Worm (Caenorhabditis elegans) whole organism, L2 larva: ENCODE measurements around the gene phyh-1.
"Not testable (repeated sequence)": the region's sequence is repeated elsewhere in the genome, so short reads cannot be mapped to it uniquely, and the experiment has no call there.

Source experiments
- C34F6.9 ChIP-seq: fragments of 150-350 bp; optimal IDR thresholded peaks from 2 replicates; lab custom pipeline; 2014; ENCODE audit warnings: missing biosample characterization, missing genetic modification characterization
- Y55F3AM.14 ChIP-seq: fragments of 200-800 bp; sonication (Bioruptor generic); optimal IDR thresholded peaks from 2 replicates; lab custom pipeline; 2018; ENCODE audit warnings: mild to moderate bottlenecking, missing genetic modification characterization, missing compliant biosample characterization
- ZK546.5 ChIP-seq: sonication (generic microtip); optimal IDR thresholded peaks from 2 replicates; lab custom pipeline; 2017; ENCODE audit warnings: missing biosample characterization, missing genetic modification characterization
- aly-2 ChIP-seq: fragments of 150-350 bp; optimal IDR thresholded peaks from 2 replicates; lab custom pipeline; 2014; ENCODE audit warnings: missing biosample characterization, missing genetic modification characterization
- ceh-82 ChIP-seq: fragments of 150-350 bp; optimal IDR thresholded peaks from 2 replicates; lab custom pipeline; 2014; ENCODE audit warnings: missing biosample characterization, missing genetic modification characterization
- dmd-4 ChIP-seq: sonication (generic microtip); optimal IDR thresholded peaks from 2 replicates; lab custom pipeline; 2017; ENCODE audit warnings: missing biosample characterization, missing genetic modification characterization
- elt-1 ChIP-seq: fragments of 150-350 bp; optimal IDR thresholded peaks from 2 replicates; lab custom pipeline; 2014; ENCODE audit warnings: missing biosample characterization, missing genetic modification characterization
- elt-3 ChIP-seq: sonication (generic microtip); optimal IDR thresholded peaks from 2 replicates; lab custom pipeline; 2017; ENCODE audit warnings: missing biosample characterization, missing genetic modification characterization
- fos-1 ChIP-seq: fragments of 150-350 bp; optimal IDR thresholded peaks from 2 replicates; lab custom pipeline; 2014; ENCODE audit warnings: missing biosample characterization, missing genetic modification characterization
- lin-11 ChIP-seq: fragments of 150-350 bp; sonication (generic microtip); optimal IDR thresholded peaks from 2 replicates; lab custom pipeline; 2014; ENCODE audit warnings: missing biosample characterization, missing genetic modification characterization, inconsistent platforms, mixed read lengths
- lin-39 ChIP-seq: fragments of 150-350 bp; optimal IDR thresholded peaks from 2 replicates; lab custom pipeline; 2014; ENCODE audit warnings: missing biosample characterization, missing genetic modification reagents, missing genetic modification characterization
- mab-5 ChIP-seq: fragments of 150-350 bp; optimal IDR thresholded peaks from 2 replicates; lab custom pipeline; 2014; ENCODE audit warnings: missing biosample characterization, missing genetic modification characterization
- mbf-1 ChIP-seq: sonication (generic microtip); optimal IDR thresholded peaks from 2 replicates; lab custom pipeline; 2017; ENCODE audit warnings: missing biosample characterization, missing genetic modification characterization
- mdl-1 ChIP-seq, 2 experiments: fragments of 150-350 bp in 1 of 2; sonication (generic microtip) in 1 of 2; optimal IDR thresholded peaks; 2 replicates each; lab custom pipeline; 2017; ENCODE audit warnings: missing biosample characterization in 2 of 2, missing genetic modification characterization in 2 of 2
- nhr-10 ChIP-seq: sonication (generic microtip); optimal IDR thresholded peaks from 2 replicates; lab custom pipeline; 2017; ENCODE audit warnings: missing biosample characterization, missing genetic modification characterization
- nhr-11 ChIP-seq: fragments of 150-350 bp; optimal IDR thresholded peaks from 2 replicates; lab custom pipeline; 2014; ENCODE audit warnings: missing biosample characterization, missing genetic modification characterization
- nhr-12 ChIP-seq: fragments of 150-350 bp; optimal IDR thresholded peaks from 2 replicates; lab custom pipeline; 2014; ENCODE audit warnings: missing biosample characterization, missing genetic modification characterization
- nhr-129 ChIP-seq: fragments of 150-350 bp; optimal IDR thresholded peaks from 2 replicates; lab custom pipeline; 2014; ENCODE audit warnings: missing biosample characterization, missing genetic modification characterization
- nhr-21 ChIP-seq: fragments of 150-350 bp; optimal IDR thresholded peaks from 2 replicates; lab custom pipeline; 2014; ENCODE audit warnings: missing biosample characterization, missing genetic modification characterization
- nhr-23 ChIP-seq: fragments of 150-350 bp; optimal IDR thresholded peaks from 2 replicates; lab custom pipeline; 2014; ENCODE audit warnings: missing biosample characterization, missing genetic modification reagents, missing genetic modification characterization
- nhr-237 ChIP-seq: fragments of 150-350 bp; optimal IDR thresholded peaks from 2 replicates; lab custom pipeline; 2014; ENCODE audit warnings: missing biosample characterization, missing genetic modification characterization
- nhr-25 ChIP-seq: fragments of 150-350 bp; sonication (generic microtip); optimal IDR thresholded peaks from 3 replicates; lab custom pipeline; 2014; ENCODE audit warnings: missing biosample characterization, missing genetic modification characterization
- nhr-6 ChIP-seq: fragments of 150-350 bp; optimal IDR thresholded peaks from 2 replicates; lab custom pipeline; 2014; ENCODE audit warnings: missing biosample characterization, missing genetic modification characterization
- nhr-77 ChIP-seq: fragments of 150-350 bp; optimal IDR thresholded peaks from 2 replicates; lab custom pipeline; 2014; ENCODE audit warnings: missing biosample characterization, missing genetic modification characterization
- sem-4 ChIP-seq: fragments of 150-350 bp; optimal IDR thresholded peaks from 2 replicates; lab custom pipeline; 2014; ENCODE audit warnings: missing biosample characterization, missing genetic modification reagents, missing genetic modification characterization
- sma-9 ChIP-seq, 2 experiments: fragments of 150-350 bp in 1 of 2; sonication (generic microtip) in 1 of 2; optimal IDR thresholded peaks; 2 replicates each; lab custom pipeline; 2014 to 2016; ENCODE audit warnings: missing genetic modification characterization in 2 of 2, mild to moderate bottlenecking in 1 of 2, missing biosample characterization in 1 of 2, missing compliant biosample characterization in 1 of 2, missing genetic modification reagents in 1 of 2, moderate library complexity in 1 of 2
- snpc-4 ChIP-seq: fragments of 150-350 bp; optimal IDR thresholded peaks from 2 replicates; lab custom pipeline; 2014; ENCODE audit warnings: missing biosample characterization, missing genetic modification characterization
- unc-39 ChIP-seq: fragments of 150-350 bp; optimal IDR thresholded peaks from 2 replicates; lab custom pipeline; 2014; ENCODE audit warnings: missing biosample characterization, missing genetic modification characterization
- unc-55 ChIP-seq: fragments of 150-350 bp; sonication (generic microtip); optimal IDR thresholded peaks from 3 replicates; lab custom pipeline; 2014; ENCODE audit warnings: missing biosample characterization, missing genetic modification reagents, missing genetic modification characterization
- unc-62 ChIP-seq: fragments of 150-350 bp; optimal IDR thresholded peaks from 2 replicates; lab custom pipeline; 2014; ENCODE audit warnings: missing biosample characterization, missing genetic modification reagents, missing genetic modification characterization
- ztf-11 ChIP-seq: sonication (generic microtip); optimal IDR thresholded peaks from 2 replicates; lab custom pipeline; 2017; ENCODE audit warnings: missing biosample characterization, missing genetic modification characterization

phyh-1 gene

DNA sequence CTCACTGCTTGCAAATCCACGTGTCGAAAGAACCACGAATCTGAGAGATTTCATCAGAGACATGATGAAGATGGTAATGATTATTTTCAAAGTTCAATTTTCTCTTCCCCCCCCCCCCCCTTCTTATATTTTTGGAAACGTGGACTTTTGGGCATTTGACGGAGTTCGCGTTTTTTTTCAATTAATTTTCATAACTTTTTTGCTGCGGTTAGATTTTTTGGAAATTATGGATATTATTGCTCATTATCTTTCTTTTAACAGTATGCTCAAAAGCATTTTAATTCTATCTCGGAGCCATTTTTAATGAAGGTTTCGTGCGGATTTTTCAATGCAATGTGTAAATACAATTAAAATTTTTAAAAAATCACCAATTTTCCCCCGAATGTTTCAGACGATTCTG is at the start of gene phyh-1:
TSS of gene phyh-1 (minus strand) at position 101 of the 400 bp plus-strand sequence.
- TF ChIP-seq ztf-11 (tag; lab: Kevin White, UChicago) = no peak
- no peak for TF ChIP-seq ZK546.5
- TF ChIP-seq unc-39 = no peak
- no peak for TF ChIP-seq nhr-10 (tag; lab: Kevin White, UChicago)
- no peak for TF ChIP-seq nhr-129 (tag; lab: Kevin White, UChicago)
- no peak for TF ChIP-seq Y55F3AM.14
- TF ChIP-seq unc-62 (GFP tag; lab: Kevin White, UChicago) = no peak
- TF ChIP-seq nhr-237 (tag; lab: Kevin White, UChicago) = no peak
- no peak for TF ChIP-seq nhr-12 (tag; lab: Kevin White, UChicago)
- TF ChIP-seq nhr-11 (tag; lab: Kevin White, UChicago) = no peak
- no peak for TF ChIP-seq lin-39 (tag; lab: Kevin White, UChicago)
- no peak for TF ChIP-seq nhr-23 (tag; lab: Kevin White, UChicago)

DNA sequence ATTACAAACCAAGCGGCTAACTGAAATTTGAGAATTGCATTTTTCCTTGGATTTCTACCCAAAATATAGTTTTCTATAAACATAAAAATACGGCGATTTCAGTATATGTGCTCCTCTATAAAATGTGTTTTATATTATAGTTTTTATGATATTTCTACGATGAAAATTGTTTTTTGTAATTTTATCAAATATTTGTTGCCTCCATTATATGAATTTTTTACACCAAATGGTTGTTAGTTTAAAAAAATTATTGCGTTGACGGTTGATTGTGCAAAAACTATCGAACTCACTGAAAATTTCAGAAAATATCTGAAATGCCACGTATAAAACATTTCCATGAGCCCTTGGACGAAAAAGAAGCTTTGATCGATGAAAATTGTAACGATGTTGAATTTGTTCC is 49.0 kb upstream of the phyh-1 start, which contains the start of gene T28F3.9:
TSS of gene T28F3.9 (plus strand) at position 301 of the 400 bp plus-strand sequence.
- TF ChIP-seq mab-5 (tag; lab: Kevin White, UChicago) = no peak
- no peak for TF ChIP-seq mbf-1
- no peak for TF ChIP-seq mdl-1 (tag; optimal IDR thresholded peaks at IDR 0.05; lab: Kevin White, UChicago)
- no peak for TF ChIP-seq nhr-237 (tag; lab: Kevin White, UChicago)
- no peak for TF ChIP-seq lin-39 (tag; lab: Kevin White, UChicago)

DNA sequence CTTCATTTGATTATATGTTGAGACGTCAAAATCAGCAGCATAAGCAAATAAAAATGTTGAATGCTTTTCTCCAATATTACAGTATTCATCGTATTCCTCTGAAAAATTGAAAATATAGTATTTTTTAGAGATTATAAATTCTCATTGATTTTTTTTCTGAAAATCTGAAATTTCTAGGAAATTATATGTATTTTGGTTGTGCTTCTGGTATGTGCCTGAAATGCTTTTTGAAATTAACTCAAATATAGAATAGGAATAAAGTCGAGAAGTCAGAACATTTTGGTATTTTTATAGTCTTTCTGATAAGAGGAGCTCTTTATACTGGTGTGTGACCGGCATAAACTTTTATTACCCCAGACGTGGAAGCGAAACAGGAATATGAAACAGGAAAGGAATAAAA is 48.0 kb upstream of the phyh-1 start, which contains the start of gene T28F3.8:
TSS of gene T28F3.8 (minus strand) at position 101 of the 400 bp plus-strand sequence.
- not testable (repeated sequence) for TF ChIP-seq dmd-4; snpc-4 (tag; lab: Kevin White, UChicago); ceh-82 (tag; lab: Kevin White, UChicago)

DNA sequence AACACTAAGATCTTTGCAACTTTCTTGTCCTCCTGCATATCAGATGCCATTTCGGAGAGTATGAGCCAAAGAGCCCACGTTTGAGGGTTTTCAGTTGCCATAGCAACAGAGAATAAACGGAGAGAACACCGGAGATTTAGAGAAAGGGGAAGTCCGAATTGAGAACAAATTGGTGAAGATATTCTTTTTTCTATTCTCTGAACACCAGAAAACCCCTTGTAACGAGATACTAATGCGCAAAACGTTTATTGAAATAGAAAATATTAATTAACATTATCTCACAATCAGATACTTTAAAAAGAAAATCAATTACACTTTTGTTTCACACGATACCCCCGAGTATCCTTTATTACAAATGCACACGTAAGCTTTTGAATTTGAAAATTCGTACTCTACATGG is 42.7 kb upstream of the phyh-1 start, which contains the start of gene ifta-2:
TSS of gene ifta-2 (minus strand) at position 101 of the 400 bp plus-strand sequence.
- TF ChIP-seq elt-1 (tag; lab: Kevin White, UChicago) = no peak
- no peak for TF ChIP-seq nhr-12 (tag; lab: Kevin White, UChicago)
- no peak for TF ChIP-seq fos-1
- TF ChIP-seq nhr-77 (tag; lab: Kevin White, UChicago) = no peak
- TF ChIP-seq nhr-21 = no peak
- TF ChIP-seq, all 48 proteins: peak for 0

DNA sequence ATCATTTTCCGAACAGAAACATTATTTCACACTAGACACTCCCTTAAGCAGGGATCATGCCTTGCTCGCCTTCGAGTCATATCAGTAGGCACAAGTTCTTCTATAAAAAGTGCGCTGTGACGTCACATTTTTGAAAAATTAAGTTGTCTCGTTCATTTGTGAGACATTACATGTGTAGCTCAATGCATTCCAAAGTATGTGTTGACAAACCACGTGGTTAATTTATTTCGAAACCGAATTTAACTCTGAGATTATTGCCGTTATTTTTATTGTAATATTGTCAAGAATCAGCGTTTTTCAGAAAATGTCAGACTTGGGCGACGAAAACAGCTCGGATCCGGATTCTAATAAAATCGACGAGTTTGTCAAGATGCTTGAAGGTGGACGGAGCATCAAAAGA is 35.3 kb upstream of the phyh-1 start, which contains the start of gene T28F3.5:
TSS of gene T28F3.5 (plus strand) at position 301 of the 400 bp plus-strand sequence.
- TF ChIP-seq aly-2 (tag; lab: Kevin White, UChicago) = no peak
- TF ChIP-seq mdl-1 (tag; optimal IDR thresholded peaks at IDR 0.05; lab: Kevin White, UChicago) = no peak
- TF ChIP-seq nhr-25 (tag; lab: Kevin White, UChicago) = no peak
- no peak for TF ChIP-seq mbf-1
- no peak for TF ChIP-seq nhr-12 (tag; lab: Kevin White, UChicago)
- TF ChIP-seq elt-3 (tag; lab: Kevin White, UChicago) = no peak
- no peak for TF ChIP-seq lin-11
- no peak for TF ChIP-seq nhr-6 (tag; lab: Kevin White, UChicago)
- TF ChIP-seq unc-55 = no peak
- TF ChIP-seq ZK546.5 = no peak
- no peak for TF ChIP-seq sem-4
- no peak for TF ChIP-seq nhr-237 (tag; lab: Kevin White, UChicago)
- TF ChIP-seq sma-9 (GFP tag; optimal IDR thresholded peaks at IDR 0.05; lab: Kevin White, UChicago) = no peak
- no peak for TF ChIP-seq sma-9 (tag; optimal IDR thresholded peaks at IDR 0.05; lab: Kevin White, UChicago)

DNA sequence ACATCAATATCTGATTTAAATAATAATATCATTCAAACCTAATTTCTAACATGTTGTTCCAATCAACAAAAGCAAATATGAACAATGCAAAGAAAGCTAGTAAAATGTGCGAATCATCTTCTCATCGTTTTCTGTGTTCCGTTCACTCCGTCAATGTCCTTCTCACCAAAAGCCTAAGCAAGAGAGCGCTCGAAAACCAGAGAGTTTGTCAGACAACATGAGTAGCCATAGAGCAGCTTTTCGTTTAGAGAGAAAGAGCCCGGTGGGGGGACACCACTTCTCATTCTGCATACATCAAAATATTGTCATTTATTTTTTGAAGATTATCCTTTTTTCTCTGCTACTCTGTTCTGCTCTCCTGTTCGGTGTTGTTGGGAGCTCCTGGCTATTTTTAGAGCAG is 34.5 kb upstream of the phyh-1 start:
- TF ChIP-seq unc-62 (GFP tag; lab: Kevin White, UChicago) = no peak
- TF ChIP-seq C34F6.9 (tag; lab: Kevin White, UChicago) = peak; percentile 69
- TF ChIP-seq nhr-129 (tag; lab: Kevin White, UChicago) = peak; percentile 20
- no peak for TF ChIP-seq nhr-23 (tag; lab: Kevin White, UChicago)
- TF ChIP-seq unc-55 = peak; percentile 72
